Fruit fly (Drosophila melanogaster): ENCODE data around the gene Rbsn-5.

The Rbsn-5 gene

dm6 chr2L:8156682-8157081 lies 3.0 kb upstream of the Rbsn-5 start (continued):
- TF ChIP-seq dm (GFP tag; optimal IDR thresholded peaks at IDR 0.05) (peak; percentile 26), CG15011 (GFP tag; optimal IDR thresholded peaks at IDR 0.05) (peak; percentile 16), ara (GFP tag; IDR thresholded peaks at IDR 0.05) (peak; percentile 59), Lim3 (GFP tag; IDR thresholded peaks at IDR 0.05) (no peak), CG9727 (GFP tag; optimal IDR thresholded peaks at IDR 0.05) (peak; percentile 70), CG11695 (GFP tag; IDR thresholded peaks at IDR 0.05) (peak; percentile 71; the same call in 2 of the 3 replicates), Ets65A (GFP tag) (peak; percentile 91), HLH54F (GFP tag; optimal IDR thresholded peaks at IDR 0.05) (peak; percentile 76), Ets97D (GFP tag; optimal IDR thresholded peaks at IDR 0.05) (peak; percentile 76), CG1233 (GFP tag; optimal IDR thresholded peaks at IDR 0.05) (peak; percentile 53), jumu (GFP tag; optimal IDR thresholded peaks at IDR 0.05) (peak; percentile 82), lbe (GFP tag; optimal IDR thresholded peaks at IDR 0.05) (peak; percentile 60), jing (GFP tag; optimal IDR thresholded peaks at IDR 0.05) (peak; percentile 11), CG1529 (GFP tag; optimal IDR thresholded peaks at IDR 0.05) (no peak), CG17328 (GFP tag; IDR thresholded peaks at IDR 0.05) (peak; percentile 69), Usf (GFP tag; optimal IDR thresholded peaks at IDR 0.05) (no peak), CG4424 (GFP tag; optimal IDR thresholded peaks at IDR 0.05) (peak; percentile 36), CG1792 (GFP tag; optimal IDR thresholded peaks at IDR 0.05) (peak; percentile 25), Fer2 (tag; optimal IDR thresholded peaks at IDR 0.05) (peak; percentile 53), CG3163 (GFP tag; optimal IDR thresholded peaks at IDR 0.05) (peak; percentile 5), CG10147 (GFP tag; optimal IDR thresholded peaks at IDR 0.05) (peak; percentile 78), CG12219 (GFP tag; optimal IDR thresholded peaks at IDR 0.05) (no peak), fd102C (GFP tag; optimal IDR thresholded peaks at IDR 0.05) (peak; percentile 3), pum (GFP tag; optimal IDR thresholded peaks at IDR 0.05) (peak; percentile 72), Hr39 (optimal IDR thresholded peaks at IDR 0.05) (no peak), Awh (GFP tag; IDR thresholded peaks at IDR 0.05) (peak; percentile 60), CG11093 (GFP tag; IDR thresholded peaks at IDR 0.05) (peak; percentile 53; the same call in 2 of the 3 replicates), fru (optimal IDR thresholded peaks at IDR 0.05) (no peak), h (optimal IDR thresholded peaks at IDR 0.05) (no peak), unc-4 (GFP tag; IDR thresholded peaks at IDR 0.05; ENCODE audit: partially characterized antibody) (0 out of 2 replicates have a peak, but pooled peaks have one; percentile 35), yki (optimal IDR thresholded peaks at IDR 0.05) (no peak), Fer3 (tag; optimal IDR thresholded peaks at IDR 0.05) (peak; percentile 76), ewg (GFP tag; optimal IDR thresholded peaks at IDR 0.05) (peak; percentile 99), mld (GFP tag; IDR thresholded peaks at IDR 0.05; ENCODE audit: partially characterized antibody) (no peak), ssp (GFP tag; IDR thresholded peaks at IDR 0.05) (no peak; the same call in 1 of the 2 replicates), gce (GFP tag; IDR thresholded peaks at IDR 0.05) (no peak), Sry-β (GFP tag; optimal IDR thresholded peaks at IDR 0.05) (peak; percentile 25), CG6254 (GFP tag; optimal IDR thresholded peaks at IDR 0.05) (no peak), zfh1 (GFP tag; IDR thresholded peaks at IDR 0.05) (peak; percentile 70; the same call in 2 of the 3 replicates), ase (GFP tag; IDR thresholded peaks at IDR 0.05) (0 out of 3 replicates have a peak, but pooled peaks have one; percentile 47), oc (tag; optimal IDR thresholded peaks at IDR 0.05) (no peak), amos (GFP tag; IDR thresholded peaks at IDR 0.05; ENCODE audit: partially characterized antibody) (peak; percentile 28; the same call in 1 of the 2 replicates), CG7786 (GFP tag; optimal IDR thresholded peaks at IDR 0.05) (peak; percentile 62), Max (GFP tag; optimal IDR thresholded peaks at IDR 0.05) (peak; percentile 74), Mes4 (GFP tag; optimal IDR thresholded peaks at IDR 0.05) (peak; percentile 34), CG42726 (GFP tag; IDR thresholded peaks at IDR 0.05; ENCODE audit: partially characterized antibody) (no peak), CG31441 (GFP tag; IDR thresholded peaks at IDR 0.05) (peak; percentile 70), NC2β (GFP tag; optimal IDR thresholded peaks at IDR 0.05) (peak; percentile 43), sqz (GFP tag; optimal IDR thresholded peaks at IDR 0.05) (peak; percentile 22), CG18599 (GFP tag; optimal IDR thresholded peaks at IDR 0.05) (peak; percentile 85), CG14050 (GFP tag; IDR thresholded peaks at IDR 0.05) (peak; percentile 65), CG7745 (tag; optimal IDR thresholded peaks at IDR 0.05) (no peak)

All from whole organism, embryonic.